Worm (Caenorhabditis elegans) whole organism, L4/young adult: Measurements from ENCODE around the gene F23H12.3.

Source experiments
- W03F9.2 ChIP-seq: fragments of 150-350 bp; optimal IDR thresholded peaks from 2 replicates; lab custom pipeline; 2014; ENCODE audit warnings: missing biosample characterization, missing genetic modification characterization
- him-1 ChIP-seq: sonication (generic microtip); optimal IDR thresholded peaks from 2 replicates; lab custom pipeline; 2016; ENCODE audit warnings: missing genotype, missing genetic modification reagents, missing genetic modification characterization, missing compliant biosample characterization

- TF ChIP-seq W03F9.2 (tag; lab: Kevin White, UChicago) (no peak), him-1 (tag; lab: Kevin White, UChicago) (no peak)
Measured at ce11 chrV:12305677-12306076, 39.3 kb upstream of the F23H12.3 start.
